Fruit fly (Drosophila melanogaster) S2 (cell line): ENCODE measurements around the gene CG14926.
A peak's percentile ranks its signal among the peaks of the same experiment; 100 is the strongest.

Experiments used
- CG8478 ChIP-seq: fragments of >200 bp; optimal IDR thresholded peaks from 2 replicates; lab custom pipeline; 2018
- CTCF ChIP-seq, 2 experiments: fragments of >200 bp; optimal IDR thresholded peaks; 2 replicates each; lab custom pipeline; 2018

The CG14926 gene

DNA sequence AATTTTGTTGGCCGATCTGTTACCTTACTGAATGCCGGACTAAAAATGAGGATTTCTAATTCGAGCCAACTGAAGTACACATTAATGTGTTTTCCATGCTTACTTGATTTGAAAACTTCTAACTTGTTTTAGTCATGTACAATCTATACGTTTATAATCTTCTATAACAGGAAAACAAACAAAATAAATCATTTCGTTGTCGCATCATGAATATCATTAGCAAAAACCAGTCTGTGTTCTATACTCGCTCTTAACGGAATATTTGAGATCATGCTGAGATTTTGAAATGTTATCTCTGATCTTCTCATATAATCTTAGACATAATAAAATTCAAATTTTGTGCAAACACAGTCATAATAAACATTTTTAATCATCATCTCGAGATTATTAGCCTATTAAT, at the start of gene CG14926:
CG14926 (minus strand) TSS at position 101 of the 400 bp plus-strand sequence.
- TF ChIP-seq CG8478 (no peak), CTCF (optimal IDR thresholded peaks at IDR 0.05; lab: Kevin White, UChicago) (no peak)

DNA sequence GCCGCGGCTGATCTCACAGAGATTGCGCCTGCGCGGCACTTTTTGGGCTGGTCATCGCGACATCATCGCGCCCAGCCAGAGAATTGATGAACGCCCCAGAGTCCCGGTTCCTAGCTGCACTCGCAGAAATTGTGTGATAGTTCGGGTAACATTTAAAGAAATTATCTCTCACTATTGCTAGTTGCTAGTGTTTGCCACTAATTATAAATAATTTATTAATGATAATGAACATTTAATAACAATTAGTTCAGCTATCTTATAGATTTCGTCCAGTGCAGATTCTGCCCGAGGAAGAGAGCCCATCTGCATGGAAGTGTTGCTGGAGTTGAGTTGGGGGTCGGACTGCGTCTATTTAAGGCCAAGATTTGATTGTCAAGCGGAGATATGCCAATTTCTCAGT, 44.6 kb upstream of the CG14926 start:
- TF ChIP-seq CTCF (optimal IDR thresholded peaks at IDR 0.05; lab: Kevin White, UChicago) (no peak), CG8478 (no peak)

- TF ChIP-seq CTCF (optimal IDR thresholded peaks at IDR 0.05; lab: Kevin White, UChicago), result no peak
- no peak for TF ChIP-seq CG8478
Observed at dm6 chr2L:11386379-11387017, 43.4 kb upstream of the CG14926 start.

dm6 chr2L:11384747-11385146, 41.6 kb upstream of the CG14926 start:
- TF ChIP-seq CG8478, result no peak
- TF ChIP-seq CTCF (optimal IDR thresholded peaks at IDR 0.05; lab: Kevin White, UChicago), result no peak

DNA sequence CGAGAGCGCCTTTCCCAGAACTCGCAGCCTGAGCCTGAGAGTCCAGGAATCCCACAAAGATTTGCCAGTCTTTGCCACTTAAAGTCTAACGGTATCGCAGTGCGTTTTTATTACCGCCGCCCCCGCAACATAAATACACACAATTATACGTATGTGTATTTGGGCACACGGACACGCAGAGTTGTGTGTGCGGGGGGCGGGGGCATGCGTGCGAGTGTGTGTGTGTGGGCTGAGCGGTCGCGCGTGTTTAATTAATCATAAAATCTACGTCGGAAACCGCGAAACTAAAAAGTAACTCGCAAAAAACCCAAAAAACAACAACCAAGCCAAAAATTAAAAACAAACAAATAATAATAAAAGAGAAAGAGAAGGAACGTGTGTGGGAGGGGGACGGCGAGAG, 16.1 kb upstream of the CG14926 start:
- TF ChIP-seq CTCF (optimal IDR thresholded peaks at IDR 0.05; lab: Kevin White, UChicago) (no peak), CG8478 (no peak)

DNA sequence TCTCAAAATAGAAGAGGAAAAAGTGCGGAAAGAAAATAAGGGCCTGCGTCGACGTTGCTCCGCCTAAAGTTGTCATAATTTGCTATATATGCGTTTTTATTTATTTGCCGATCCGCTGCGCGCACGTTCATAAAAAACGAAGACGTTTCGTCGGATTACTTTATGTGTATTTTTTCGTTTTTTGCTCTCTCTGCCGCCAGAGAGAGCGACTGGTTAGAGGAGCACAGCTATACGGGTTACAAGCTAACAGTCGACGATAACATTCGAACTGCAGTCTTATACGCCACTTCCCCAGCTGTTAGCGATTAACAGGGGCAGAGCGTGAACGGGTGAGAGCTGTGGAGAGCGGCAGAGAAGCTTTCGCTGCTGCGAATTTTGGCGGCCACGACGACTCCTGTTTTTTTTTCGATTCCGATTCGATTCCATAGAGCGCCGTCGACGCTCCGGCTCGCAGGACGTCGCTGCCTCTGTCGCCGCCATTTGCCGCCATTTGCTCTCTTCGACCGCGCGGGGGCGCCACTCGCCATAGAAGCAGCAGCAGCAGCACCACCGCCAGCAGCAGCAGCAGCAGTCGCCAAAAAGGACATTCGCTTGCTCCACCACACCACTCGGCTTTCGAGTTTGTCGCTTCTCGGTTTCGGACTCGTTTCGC, 15.5 kb upstream of the CG14926 start, which contains the start of gene salr:
salr (plus strand) TSS at position 426 of the 652 bp plus-strand sequence.
- TF ChIP-seq CG8478, result no peak
- peak; percentile 83 to 90 for TF ChIP-seq CTCF (optimal IDR thresholded peaks at IDR 0.05; lab: Kevin White, UChicago)

dm6 chr2L:11356918-11357317, 13.8 kb upstream of the CG14926 start:
- TF ChIP-seq CTCF (optimal IDR thresholded peaks at IDR 0.05; lab: Kevin White, UChicago), result no peak
- no peak for TF ChIP-seq CG8478

DNA sequence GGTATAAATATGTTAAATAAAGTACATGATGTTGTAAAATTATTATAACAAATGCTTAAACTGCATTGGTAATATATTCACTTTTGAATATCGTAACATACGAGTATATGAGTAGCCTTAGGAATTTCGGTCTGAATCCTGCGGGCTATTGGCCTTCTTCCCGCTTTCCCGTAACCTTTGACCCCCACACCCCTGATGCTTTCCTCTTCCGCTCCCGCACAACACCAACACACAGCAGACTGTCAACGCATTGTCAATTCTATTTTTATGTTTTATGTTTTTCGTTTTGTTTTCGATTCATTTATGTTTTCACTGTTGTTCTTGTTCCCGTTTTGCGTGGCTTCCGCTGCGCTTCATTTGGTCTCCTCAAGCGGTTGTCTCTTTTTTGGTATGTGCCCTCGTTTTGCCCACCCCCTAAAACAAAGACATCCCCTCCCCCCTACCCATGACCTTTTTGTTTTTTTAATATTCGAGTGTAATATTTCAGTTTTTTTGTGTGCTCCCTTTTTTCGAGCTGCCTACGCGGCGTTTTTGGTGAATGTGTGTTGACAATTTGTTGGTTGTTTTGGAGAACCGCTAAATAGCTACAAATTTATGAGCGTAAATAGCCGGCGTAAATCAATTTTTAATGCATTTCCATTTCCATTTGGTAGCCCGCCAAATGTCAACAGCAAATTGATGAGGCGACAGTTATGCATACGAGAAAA, 4.1 kb upstream of the CG14926 start:
- TF ChIP-seq CG8478 (no peak), CTCF (optimal IDR thresholded peaks at IDR 0.05; lab: Kevin White, UChicago) (no peak)

DNA sequence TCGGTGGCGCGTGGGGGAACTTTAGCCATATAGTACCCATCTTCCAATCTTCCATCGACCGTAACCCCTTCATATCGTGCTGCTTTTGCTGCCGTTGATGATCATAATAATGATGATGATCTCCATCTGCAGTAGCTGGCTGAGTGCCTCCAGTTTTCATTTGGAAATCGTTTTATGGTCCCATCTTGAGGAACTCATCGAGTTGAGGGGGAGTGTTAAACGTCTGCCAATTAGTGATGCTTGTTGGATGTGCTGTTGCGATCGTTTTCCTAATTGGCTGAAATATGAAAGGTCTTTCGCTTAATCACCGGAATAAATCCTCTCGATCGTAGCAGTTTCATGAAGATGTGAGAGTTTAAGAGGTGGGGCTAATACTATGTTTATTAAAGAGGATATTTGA, 2.0 kb upstream of the CG14926 start:
- TF ChIP-seq CTCF (optimal IDR thresholded peaks at IDR 0.05; lab: Kevin White, UChicago) (no peak), CG8478 (no peak)

DNA sequence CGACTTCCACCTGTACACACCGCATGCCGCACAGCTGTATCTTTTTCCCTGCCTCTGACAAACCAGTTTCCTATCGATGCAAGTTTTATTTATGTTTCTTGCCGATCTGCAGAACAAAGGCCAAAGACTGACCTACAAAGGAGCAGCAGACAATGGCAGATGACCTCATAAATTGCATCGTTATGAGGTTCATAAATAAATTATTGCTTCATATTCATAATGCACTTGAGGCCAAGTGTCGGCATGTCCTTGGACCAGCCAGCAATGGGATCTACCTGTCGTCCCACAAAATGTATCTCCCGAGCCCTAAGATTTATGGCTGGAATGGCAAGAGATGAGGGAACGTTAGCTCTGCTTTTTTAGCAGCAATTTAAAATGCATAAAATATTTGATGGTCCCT, 817 bp upstream of the CG14926 start:
- TF ChIP-seq CTCF (optimal IDR thresholded peaks at IDR 0.05; lab: Kevin White, UChicago) (no peak), CG8478 (no peak)

- no peak for TF ChIP-seq CTCF (optimal IDR thresholded peaks at IDR 0.05; lab: Kevin White, UChicago)
- TF ChIP-seq CG8478, result no peak
Observed at dm6 chr2L:11340938-11341337, 2.2 kb downstream of the CG14926 start.

dm6 chr2L:11338219-11338618, 4.9 kb downstream of the CG14926 start:
- TF ChIP-seq CTCF (optimal IDR thresholded peaks at IDR 0.05; lab: Kevin White, UChicago) (no peak), CG8478 (no peak)

DNA sequence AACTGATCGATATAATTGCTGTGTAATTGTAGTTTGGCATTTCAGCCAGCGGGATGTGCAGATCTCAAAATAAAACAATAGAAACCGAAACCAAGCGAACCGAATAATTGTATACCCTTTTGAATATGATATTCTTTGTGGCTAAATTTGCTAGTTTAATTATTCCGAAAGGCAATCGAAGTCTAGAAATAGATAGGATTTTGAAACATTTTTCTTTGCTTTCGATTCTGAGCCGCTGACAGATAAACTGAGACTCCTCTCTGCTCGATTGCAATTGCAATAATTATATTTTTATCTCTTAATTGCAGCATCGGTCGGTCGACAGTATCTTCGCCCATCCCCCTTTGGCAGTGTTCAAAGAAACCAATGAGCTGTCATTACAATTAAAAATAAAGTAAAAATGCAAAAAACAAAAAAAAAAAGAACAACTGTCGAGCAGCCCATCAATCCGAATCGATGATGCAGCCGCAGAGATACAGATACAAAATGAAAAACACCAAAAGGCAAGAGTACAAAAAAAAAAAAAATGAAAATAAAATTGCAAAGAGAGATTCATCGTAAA, 10.1 kb downstream of the CG14926 start:
- no peak for TF ChIP-seq CTCF (optimal IDR thresholded peaks at IDR 0.05; lab: Kevin White, UChicago)
- no peak for TF ChIP-seq CG8478

dm6 chr2L:11331668-11332262, 11.4 kb downstream of the CG14926 start:
- TF ChIP-seq CTCF (optimal IDR thresholded peaks at IDR 0.05; lab: Kevin White, UChicago), result no peak
- TF ChIP-seq CG8478, result no peak

- TF ChIP-seq CG8478 (no peak), CTCF (optimal IDR thresholded peaks at IDR 0.05; lab: Kevin White, UChicago) (no peak)
Observed at dm6 chr2L:11328357-11328756, 14.8 kb downstream of the CG14926 start.
